Worm (Caenorhabditis elegans): ENCODE results near the gene math-5.

DNA sequence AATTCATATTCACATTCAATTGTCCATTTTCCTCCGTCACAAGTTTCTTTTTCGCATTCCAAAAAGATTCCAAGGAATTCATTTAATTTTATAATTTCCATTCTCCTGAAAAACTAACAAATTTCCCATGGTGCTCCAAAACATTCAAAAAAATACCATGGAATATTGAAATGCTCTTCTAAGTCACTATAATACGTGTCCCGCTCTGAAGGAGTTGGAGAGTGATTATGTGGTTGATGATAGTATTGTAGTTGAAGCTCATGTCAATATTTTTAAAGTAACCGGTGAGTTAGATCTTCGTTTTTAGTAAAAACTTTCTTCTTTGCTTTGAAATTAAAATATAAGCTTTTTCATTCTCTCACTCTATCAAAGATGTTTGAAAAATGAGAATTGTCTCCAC, 8.1 kb upstream of the math-5 start, which contains the start of gene math-9:
- TF ChIP-seq elt-3 (tag; optimal IDR thresholded peaks at IDR 0.05) = no peak
- no peak for TF ChIP-seq ceh-39 (tag; optimal IDR thresholded peaks at IDR 0.05)

Data from whole organism, mixed stage, embryonic.